Fruit fly (Drosophila melanogaster): ENCODE measurements around the gene CG18302.

DNA sequence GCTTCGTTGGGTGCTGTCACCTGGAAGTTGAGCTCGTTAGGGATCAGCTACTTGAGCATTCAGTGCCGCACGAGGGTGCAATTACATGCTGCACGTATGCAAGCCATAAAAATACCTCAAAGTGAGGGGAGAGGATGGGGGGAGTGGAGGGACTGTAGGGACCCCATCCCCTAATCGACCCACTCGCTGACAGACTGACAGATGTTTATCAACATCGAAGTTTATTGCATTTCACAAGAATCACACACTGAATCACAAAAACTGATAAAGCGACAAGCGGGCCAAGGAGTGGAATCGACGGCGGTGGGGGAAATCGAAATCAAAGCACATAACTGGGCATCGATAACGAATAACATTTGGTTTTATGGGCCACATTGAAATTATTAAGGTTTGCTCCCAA is 20.6 kb downstream of the CG18302 start:
- TF ChIP-seq dl (GFP tag; optimal IDR thresholded peaks at IDR 0.05; ENCODE audit: insufficient read depth in 1 of 2, partially characterized antibody in 2 of 2) (no peak), psq (GFP tag; optimal IDR thresholded peaks at IDR 0.05) (no peak), Sp1 (GFP tag; optimal IDR thresholded peaks at IDR 0.05) (no peak), usp (GFP tag; optimal IDR thresholded peaks at IDR 0.05) (no peak), fru (GFP tag; optimal IDR thresholded peaks at IDR 0.05) (no peak), pan (optimal IDR thresholded peaks at IDR 0.05) (no peak), Jra (GFP tag; optimal IDR thresholded peaks at IDR 0.05) (no peak)

Data from whole organism, wandering third instar larva.